Worm (Caenorhabditis elegans): ENCODE measurements around the gene Y39H10A.1.

DNA sequence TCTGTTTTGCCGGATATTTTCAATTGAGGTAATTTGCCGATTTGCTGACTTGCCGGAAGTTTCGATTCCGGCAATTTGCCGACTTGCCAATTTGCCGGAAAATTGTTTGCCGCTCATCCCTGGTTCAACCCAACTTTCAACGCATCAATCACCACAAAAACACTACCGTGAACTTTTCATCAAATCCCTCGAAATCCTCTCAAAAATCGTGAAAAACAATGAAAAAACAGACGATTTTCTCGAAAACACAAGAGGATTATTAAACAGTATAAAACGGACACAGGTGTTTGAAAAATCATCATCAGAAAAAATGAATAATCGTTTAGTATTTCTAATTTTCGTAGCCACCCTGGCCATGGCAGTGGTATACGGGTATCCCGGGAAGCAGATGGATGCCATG is at the start of gene Y39H10A.1:
- TF ChIP-seq elt-4 (tag; optimal IDR thresholded peaks at IDR 0.05) (no peak), pros-1 (tag; optimal IDR thresholded peaks at IDR 0.05) (no peak), tbx-2 (tag; optimal IDR thresholded peaks at IDR 0.05) (no peak), pqm-1 (tag; optimal IDR thresholded peaks at IDR 0.05) (no peak), ceh-24 (tag; optimal IDR thresholded peaks at IDR 0.05) (no peak), nhr-11 (tag; optimal IDR thresholded peaks at IDR 0.05) (no peak), fax-1 (tag; optimal IDR thresholded peaks at IDR 0.05) (no peak), dmd-4 (tag; optimal IDR thresholded peaks at IDR 0.05; ENCODE audit: borderline replicate concordance) (no peak), pha-2 (tag; optimal IDR thresholded peaks at IDR 0.05) (no peak), sox-2 (GFP tag; IDR thresholded peaks at IDR 0.05) (no peak), dve-1 (tag; optimal IDR thresholded peaks at IDR 0.05) (no peak), C38D4.7 (GFP tag; optimal IDR thresholded peaks at IDR 0.05) (no peak), ceh-18 (tag; optimal IDR thresholded peaks at IDR 0.05) (no peak), fkh-10 (GFP tag; optimal IDR thresholded peaks at IDR 0.05) (no peak)
